Worm (Caenorhabditis elegans) whole organism, L2 larva: ENCODE results near the gene gcp-2.2.

ENCODE experiments used
- C34F6.9 ChIP-seq: fragments of 150-350 bp; optimal IDR thresholded peaks from 2 replicates; lab custom pipeline; 2014; ENCODE audit warnings: missing biosample characterization, missing genetic modification characterization
- Y55F3AM.14 ChIP-seq: fragments of 200-800 bp; sonication (Bioruptor generic); optimal IDR thresholded peaks from 2 replicates; lab custom pipeline; 2018; ENCODE audit warnings: mild to moderate bottlenecking, missing genetic modification characterization, missing compliant biosample characterization
- ZK546.5 ChIP-seq: sonication (generic microtip); optimal IDR thresholded peaks from 2 replicates; lab custom pipeline; 2017; ENCODE audit warnings: missing biosample characterization, missing genetic modification characterization
- alr-1 ChIP-seq: fragments of 150-350 bp; optimal IDR thresholded peaks from 2 replicates; lab custom pipeline; 2014; ENCODE audit warnings: missing biosample characterization, missing genetic modification characterization
- ama-1 ChIP-seq: fragments of 150-350 bp; optimal IDR thresholded peaks from 2 replicates; lab custom pipeline; 2018; ENCODE audit warnings: inconsistent platforms
- blmp-1 ChIP-seq: sonication (generic microtip); optimal IDR thresholded peaks from 2 replicates; lab custom pipeline; 2017; ENCODE audit warnings: missing genetic modification characterization, mild to moderate bottlenecking, missing compliant biosample characterization, antibody characterized with exemption, moderate library complexity; ENCODE audit not compliant: insufficient read depth
- ceh-16 ChIP-seq: fragments of 150-350 bp; optimal IDR thresholded peaks from 2 replicates; lab custom pipeline; 2014; ENCODE audit warnings: missing biosample characterization, missing genetic modification characterization
- crh-2 ChIP-seq: sonication (generic microtip); optimal IDR thresholded peaks from 2 replicates; lab custom pipeline; 2017; ENCODE audit warnings: missing biosample characterization, missing genetic modification characterization
- egl-27 ChIP-seq: sonication (generic microtip); optimal IDR thresholded peaks from 3 replicates; lab custom pipeline; 2017; ENCODE audit warnings: missing biosample characterization, missing genetic modification reagents, missing genetic modification characterization
- elt-3 ChIP-seq: sonication (generic microtip); optimal IDR thresholded peaks from 2 replicates; lab custom pipeline; 2017; ENCODE audit warnings: missing biosample characterization, missing genetic modification characterization
- fos-1 ChIP-seq: fragments of 150-350 bp; optimal IDR thresholded peaks from 2 replicates; lab custom pipeline; 2014; ENCODE audit warnings: missing biosample characterization, missing genetic modification characterization
- gmeb-1 ChIP-seq: fragments of 150-350 bp; optimal IDR thresholded peaks from 2 replicates; lab custom pipeline; 2014; ENCODE audit warnings: missing biosample characterization, missing genetic modification characterization
- lin-11 ChIP-seq: fragments of 150-350 bp; sonication (generic microtip); optimal IDR thresholded peaks from 2 replicates; lab custom pipeline; 2014; ENCODE audit warnings: missing biosample characterization, missing genetic modification characterization, inconsistent platforms, mixed read lengths
- lin-13 ChIP-seq: fragments of 150-350 bp; optimal IDR thresholded peaks from 2 replicates; lab custom pipeline; 2014; ENCODE audit warnings: missing biosample characterization, missing genetic modification reagents, missing genetic modification characterization
- lsy-2 ChIP-seq, 2 experiments: fragments of 150-350 bp in 1 of 2; sonication (generic microtip) in 1 of 2; optimal IDR thresholded peaks; 2 replicates each; lab custom pipeline; 2014 to 2017; ENCODE audit warnings: missing biosample characterization in 2 of 2, missing genetic modification characterization in 2 of 2
- mdl-1 ChIP-seq, 2 experiments: fragments of 150-350 bp in 1 of 2; sonication (generic microtip) in 1 of 2; optimal IDR thresholded peaks; 2 replicates each; lab custom pipeline; 2017; ENCODE audit warnings: missing biosample characterization in 2 of 2, missing genetic modification characterization in 2 of 2
- nhr-12 ChIP-seq: fragments of 150-350 bp; optimal IDR thresholded peaks from 2 replicates; lab custom pipeline; 2014; ENCODE audit warnings: missing biosample characterization, missing genetic modification characterization
- nhr-129 ChIP-seq: fragments of 150-350 bp; optimal IDR thresholded peaks from 2 replicates; lab custom pipeline; 2014; ENCODE audit warnings: missing biosample characterization, missing genetic modification characterization
- nhr-21 ChIP-seq: fragments of 150-350 bp; optimal IDR thresholded peaks from 2 replicates; lab custom pipeline; 2014; ENCODE audit warnings: missing biosample characterization, missing genetic modification characterization
- nhr-25 ChIP-seq: fragments of 150-350 bp; sonication (generic microtip); optimal IDR thresholded peaks from 3 replicates; lab custom pipeline; 2014; ENCODE audit warnings: missing biosample characterization, missing genetic modification characterization
- nhr-6 ChIP-seq: fragments of 150-350 bp; optimal IDR thresholded peaks from 2 replicates; lab custom pipeline; 2014; ENCODE audit warnings: missing biosample characterization, missing genetic modification characterization
- nhr-77 ChIP-seq: fragments of 150-350 bp; optimal IDR thresholded peaks from 2 replicates; lab custom pipeline; 2014; ENCODE audit warnings: missing biosample characterization, missing genetic modification characterization
- peb-1 ChIP-seq: fragments of 150-350 bp; optimal IDR thresholded peaks from 2 replicates; lab custom pipeline; 2014; ENCODE audit warnings: missing biosample characterization, missing genetic modification characterization
- sem-4 ChIP-seq: fragments of 150-350 bp; optimal IDR thresholded peaks from 2 replicates; lab custom pipeline; 2014; ENCODE audit warnings: missing biosample characterization, missing genetic modification reagents, missing genetic modification characterization
- skn-1 ChIP-seq: sonication (generic microtip); optimal IDR thresholded peaks from 2 replicates; lab custom pipeline; 2017; ENCODE audit warnings: missing biosample characterization, missing genetic modification characterization
- sma-3 ChIP-seq: sonication (generic microtip); optimal IDR thresholded peaks from 2 replicates; lab custom pipeline; 2016; ENCODE audit warnings: missing genetic modification reagents, missing genetic modification characterization, missing compliant biosample characterization
- snpc-4 ChIP-seq: fragments of 150-350 bp; optimal IDR thresholded peaks from 2 replicates; lab custom pipeline; 2014; ENCODE audit warnings: missing biosample characterization, missing genetic modification characterization
- unc-55 ChIP-seq: fragments of 150-350 bp; sonication (generic microtip); optimal IDR thresholded peaks from 3 replicates; lab custom pipeline; 2014; ENCODE audit warnings: missing biosample characterization, missing genetic modification reagents, missing genetic modification characterization
- ztf-11 ChIP-seq: sonication (generic microtip); optimal IDR thresholded peaks from 2 replicates; lab custom pipeline; 2017; ENCODE audit warnings: missing biosample characterization, missing genetic modification characterization
- ztf-4 ChIP-seq: fragments of 150-350 bp; optimal IDR thresholded peaks from 2 replicates; lab custom pipeline; 2014; ENCODE audit warnings: missing biosample characterization, missing genetic modification characterization

gcp-2.2 gene

ce11 chrX:11537240-11537764, at the start of gene gcp-2.2:
TSS of gene gcp-2.2 (plus strand) at chrX:11537714.
- no peak for TF ChIP-seq gmeb-1
- TF ChIP-seq nhr-129 (tag; lab: Kevin White, UChicago) = no peak
- TF ChIP-seq C34F6.9 (tag; lab: Kevin White, UChicago) = no peak
- no peak for TF ChIP-seq unc-55 (GFP tag; lab: Kevin White, UChicago)
- TF ChIP-seq lin-13 (GFP tag; lab: Kevin White, UChicago) = no peak
- no peak for TF ChIP-seq egl-27 (tag; lab: Kevin White, UChicago)
- TF ChIP-seq snpc-4 = no peak
- no peak for TF ChIP-seq crh-2
- no peak for TF ChIP-seq ama-1 (lab: Kevin White, UChicago)
- no peak for TF ChIP-seq ceh-16 (tag; lab: Kevin White, UChicago)
- no peak for TF ChIP-seq fos-1
- TF ChIP-seq nhr-12 (tag; lab: Kevin White, UChicago) = no peak
- TF ChIP-seq peb-1 (tag; lab: Kevin White, UChicago) = no peak
- TF ChIP-seq alr-1 (tag; lab: Kevin White, UChicago) = no peak
- TF ChIP-seq nhr-77 (tag; lab: Kevin White, UChicago) = no peak
- no peak for TF ChIP-seq ZK546.5
- no peak for TF ChIP-seq nhr-6
- no peak for TF ChIP-seq Y55F3AM.14 (GFP tag; lab: Kevin White, UChicago)
- TF ChIP-seq sem-4 (tag; lab: Kevin White, UChicago) = no peak

DNA sequence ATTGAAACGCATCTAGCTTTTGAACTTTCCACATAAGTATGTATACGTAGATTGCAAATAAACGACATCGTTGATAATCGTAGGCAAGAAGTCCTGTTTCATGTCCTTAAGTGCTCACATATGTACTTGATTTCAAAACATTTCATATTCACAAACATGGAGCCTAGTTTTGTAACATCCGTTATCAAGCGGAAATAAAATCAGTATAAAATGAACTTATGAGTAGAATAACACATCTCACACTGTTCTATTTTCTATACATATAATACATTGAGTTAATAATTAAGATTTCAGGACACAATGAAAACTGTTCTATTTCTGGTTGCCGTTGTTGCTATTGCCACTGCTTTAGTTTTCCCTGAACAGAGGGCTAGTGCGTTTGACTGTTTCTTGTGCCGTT, 47.7 kb upstream of the gcp-2.2 start, which contains the start of gene spp-21:
TSS of gene spp-21 (plus strand) at position 301 of the 400 bp plus-strand sequence.
- TF ChIP-seq crh-2 = no peak
- no peak for TF ChIP-seq lsy-2 (tag; optimal IDR thresholded peaks at IDR 0.05; lab: Kevin White, UChicago)
- no peak for TF ChIP-seq sma-3 (GFP tag; lab: Kevin White, UChicago)
- no peak for TF ChIP-seq ZK546.5
- no peak for TF ChIP-seq egl-27 (tag; lab: Kevin White, UChicago)

ce11 chrX:11491835-11492234, 45.7 kb upstream of the gcp-2.2 start:
- TF ChIP-seq Y55F3AM.14 (GFP tag; lab: Kevin White, UChicago) (no peak), ZK546.5 (no peak), nhr-21 (no peak), nhr-129 (tag; lab: Kevin White, UChicago) (no peak), nhr-25 (tag; lab: Kevin White, UChicago) (no peak), nhr-77 (tag; lab: Kevin White, UChicago) (no peak), blmp-1 (tag; lab: Kevin White, UChicago) (no peak), lin-11 (tag; lab: Kevin White, UChicago) (no peak), elt-3 (tag; lab: Kevin White, UChicago) (no peak), fos-1 (no peak)

DNA sequence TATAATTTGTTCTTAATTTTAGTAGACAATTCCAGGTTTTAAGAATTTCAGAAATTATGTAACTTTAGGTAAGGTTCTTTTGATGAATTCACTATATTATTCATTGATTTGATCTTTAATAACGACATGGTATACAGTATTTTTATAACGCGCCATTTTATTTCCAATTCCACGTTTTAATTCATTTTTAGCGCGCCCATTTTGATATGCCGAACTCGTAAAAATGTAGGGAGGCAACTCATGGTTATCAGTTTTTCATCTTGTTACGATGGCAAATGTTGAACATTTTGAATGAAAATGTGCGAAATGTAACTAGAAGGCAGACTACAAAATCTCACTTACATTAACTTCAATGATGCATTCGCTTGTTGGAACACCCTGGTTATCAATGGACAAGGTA, 38.6 kb upstream of the gcp-2.2 start:
- TF ChIP-seq crh-2 = peak; percentile 24
- TF ChIP-seq ztf-11 (tag; lab: Kevin White, UChicago) = no peak
- TF ChIP-seq mdl-1 (tag; optimal IDR thresholded peaks at IDR 0.05; lab: Kevin White, UChicago) = no peak
- TF ChIP-seq blmp-1 (tag; lab: Kevin White, UChicago) = no peak
- no peak for TF ChIP-seq ztf-4 (tag; lab: Kevin White, UChicago)
- TF ChIP-seq fos-1 = peak; percentile 52

ce11 chrX:11499738-11500137, 37.8 kb upstream of the gcp-2.2 start, which contains the start of gene T25C12.3:
TSS of gene T25C12.3 (minus strand) at chrX:11499999.
- TF ChIP-seq lin-11 (tag; lab: Kevin White, UChicago) (no peak), peb-1 (tag; lab: Kevin White, UChicago) (no peak), skn-1 (tag; lab: Kevin White, UChicago) (no peak), C34F6.9 (tag; lab: Kevin White, UChicago) (no peak), fos-1 (peak; percentile 55), mdl-1 (tag; optimal IDR thresholded peaks at IDR 0.05; lab: Kevin White, UChicago) (no peak)

ce11 chrX:11500589-11500988, 36.9 kb upstream of the gcp-2.2 start:
- TF ChIP-seq fos-1 (peak; percentile 79), ztf-11 (tag; lab: Kevin White, UChicago) (no peak), crh-2 (peak; percentile 34)
